Worm (Caenorhabditis elegans) whole organism, L2 larva: ENCODE measurements around the gene pro-1.

Experiments
- egl-27 ChIP-seq: sonication (generic microtip); optimal IDR thresholded peaks from 3 replicates; lab custom pipeline; 2017; ENCODE audit warnings: missing biosample characterization, missing genetic modification reagents, missing genetic modification characterization
- lin-39 ChIP-seq: fragments of 150-350 bp; optimal IDR thresholded peaks from 2 replicates; lab custom pipeline; 2014; ENCODE audit warnings: missing biosample characterization, missing genetic modification reagents, missing genetic modification characterization
- unc-39 ChIP-seq: fragments of 150-350 bp; optimal IDR thresholded peaks from 2 replicates; lab custom pipeline; 2014; ENCODE audit warnings: missing biosample characterization, missing genetic modification characterization

DNA sequence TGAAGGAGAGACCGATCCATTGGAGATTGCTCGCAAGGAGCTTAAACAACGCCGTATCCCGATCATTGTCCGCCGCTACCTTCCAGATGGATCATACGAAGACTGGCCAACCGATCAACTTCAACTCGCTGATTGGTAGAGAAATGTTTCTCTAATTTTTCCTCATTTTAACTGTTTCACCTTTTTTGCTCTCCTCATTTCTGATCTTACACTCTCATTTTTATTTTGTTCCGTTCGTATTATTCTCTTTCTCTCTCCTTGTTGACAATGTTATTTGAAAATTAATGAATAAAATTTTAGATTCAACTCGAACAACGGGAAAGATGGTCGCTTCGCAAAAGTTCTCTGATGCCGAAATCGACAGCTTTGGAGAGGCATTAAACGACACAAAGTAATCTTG lies 37.9 kb upstream of the pro-1 start, which contains the start of gene dohh-1:
- TF ChIP-seq lin-39 (tag; lab: Kevin White, UChicago): no peak
- no peak for TF ChIP-seq egl-27
- no peak for TF ChIP-seq unc-39 (tag; lab: Kevin White, UChicago)
